Fruit fly (Drosophila melanogaster) whole organism, embryonic: Measurements from ENCODE around the gene DCTN6-p27.

Experiments
- CG10147 ChIP-seq: fragments of 200-800 bp; sonication (Bioruptor generic); optimal IDR thresholded peaks from 2 replicates; lab custom pipeline; 2019; ENCODE audit warnings: missing biosample characterization, mild to moderate bottlenecking, missing genetic modification characterization, moderate library complexity
- CG8388 ChIP-seq: fragments of 200-800 bp; sonication (Bioruptor generic); optimal IDR thresholded peaks from 2 replicates; lab custom pipeline; 2019; ENCODE audit warnings: missing biosample characterization, mild to moderate bottlenecking, missing genetic modification characterization, moderate library complexity
- Elba2 ChIP-seq: fragments of 200-800 bp; sonication (Bioruptor generic); optimal IDR thresholded peaks from 3 replicates; lab custom pipeline; 2016; ENCODE audit warnings: missing biosample characterization, missing genetic modification characterization
- Hey ChIP-seq: fragments of 200-800 bp; sonication (Bioruptor generic); optimal IDR thresholded peaks from 3 replicates; lab custom pipeline; 2018; ENCODE audit warnings: missing biosample characterization, mild to moderate bottlenecking, missing genetic modification characterization
- gem ChIP-seq: fragments of 200-800 bp; sonication (Bioruptor generic); optimal IDR thresholded peaks from 2 replicates; lab custom pipeline; 2019; ENCODE audit warnings: missing biosample characterization, mild to moderate bottlenecking, missing genetic modification characterization, moderate library complexity
- ham ChIP-seq: fragments of 200-800 bp; sonication (Bioruptor generic); IDR thresholded peaks from 2 replicates; pipeline ENCODE4 v1.3.6; 2022; ENCODE audit warnings: missing biosample characterization, missing genetic modification characterization
- lbe ChIP-seq: fragments of 200-800 bp; sonication (Bioruptor generic); optimal IDR thresholded peaks from 2 replicates; lab custom pipeline; 2016; ENCODE audit warnings: missing biosample characterization, mild to moderate bottlenecking, missing genetic modification characterization
- pnt ChIP-seq: fragments of 200-800 bp; sonication (Bioruptor generic); optimal IDR thresholded peaks from 3 replicates; lab custom pipeline; 2016; ENCODE audit warnings: missing biosample characterization, missing genetic modification characterization
- tap ChIP-seq: fragments of 200-800 bp; optimal IDR thresholded peaks from 3 replicates; lab custom pipeline; 2019; ENCODE audit warnings: missing biosample characterization, mild to moderate bottlenecking, missing genetic modification characterization, moderate library complexity

DNA sequence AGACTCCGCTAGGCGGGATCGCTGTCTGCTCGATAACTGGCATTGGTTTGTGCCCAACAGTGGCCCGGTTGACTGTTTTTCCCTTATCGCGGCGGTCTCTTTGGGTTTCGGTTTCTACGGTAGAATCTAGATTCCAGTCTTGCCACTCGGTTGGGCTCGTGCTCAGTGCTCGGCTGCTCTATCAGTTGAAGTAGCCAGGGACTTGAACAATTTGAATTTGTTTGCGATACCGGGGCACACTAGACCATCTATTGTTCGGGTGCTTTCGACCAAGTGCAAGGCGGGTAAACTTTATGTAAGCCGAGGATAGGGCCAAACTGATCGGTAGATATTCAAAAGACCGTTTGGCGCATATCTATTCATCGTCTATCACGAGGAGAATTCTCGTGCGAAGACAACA is 25.9 kb upstream of the DCTN6-p27 start:
- TF ChIP-seq CG8388 (GFP tag; lab: Kevin White, UChicago) (no peak), pnt (no peak), ham (no peak), gem (no peak), lbe (GFP tag; lab: Kevin White, UChicago) (no peak), CG10147 (GFP tag; lab: Kevin White, UChicago) (no peak), Hey (peak; percentile 46), Elba2 (no peak), tap (no peak)
